Worm (Caenorhabditis elegans) whole organism, young adult: Measurements from ENCODE around the gene srlf-3.

Source experiments
- F55B11.4 ChIP-seq: sonication (generic microtip); optimal IDR thresholded peaks from 2 replicates; lab custom pipeline; 2016; ENCODE audit warnings: missing compliant biosample characterization, missing genetic modification characterization, borderline replicate concordance; ENCODE audit not compliant: insufficient read depth
- ccch-3 ChIP-seq: fragments of 200-800 bp; sonication (Bioruptor generic); optimal IDR thresholded peaks from 2 replicates; lab custom pipeline; 2018; ENCODE audit warnings: mild to moderate bottlenecking, missing genetic modification characterization, missing compliant biosample characterization
- mxl-1 ChIP-seq: sonication (generic microtip); optimal IDR thresholded peaks from 2 replicates; lab custom pipeline; 2016; ENCODE audit warnings: missing genetic modification characterization, missing compliant biosample characterization
- sea-2 ChIP-seq: fragments of 200-800 bp; sonication (Bioruptor generic); IDR thresholded peaks from 2 replicates; pipeline ENCODE4 v1.3.6; 2022; ENCODE audit warnings: missing genetic modification characterization, missing compliant biosample characterization

DNA sequence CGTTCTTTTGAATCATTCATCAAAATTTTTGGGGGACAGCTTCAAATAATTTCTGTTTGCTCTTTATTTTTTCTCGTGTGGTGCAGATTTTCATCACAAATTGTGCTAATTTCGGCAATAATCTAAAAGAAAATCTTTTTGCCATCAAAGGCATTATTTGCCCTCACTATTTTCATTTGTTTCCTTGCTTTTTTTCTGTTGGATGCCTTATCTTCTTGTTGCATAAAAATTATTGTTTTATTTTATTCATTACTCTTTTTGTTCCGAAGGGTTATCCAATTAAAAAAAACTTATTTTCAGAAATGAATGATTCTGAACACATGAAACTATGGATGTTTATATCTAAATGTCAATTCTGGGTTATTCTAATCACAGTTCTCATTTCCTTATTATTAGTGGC, 40.4 kb upstream of the srlf-3 start, which contains the start of gene T01B11.1:
- TF ChIP-seq sea-2 (GFP tag; lab: Robert Waterston, UW) (no peak), ccch-3 (GFP tag; lab: Kevin White, UChicago) (no peak), F55B11.4 (no peak), mxl-1 (tag; lab: Kevin White, UChicago) (no peak)
